Worm (Caenorhabditis elegans) whole organism, L3 larva: ENCODE results near the gene F32G8.2.
A peak's percentile ranks its signal among the peaks of the same experiment; 100 is the strongest.

Source experiments
- R02D3.7 ChIP-seq: fragments of 150-350 bp; optimal IDR thresholded peaks from 2 replicates; lab custom pipeline; 2014; ENCODE audit warnings: missing biosample characterization, missing genetic modification characterization
- ZK546.5 ChIP-seq: sonication (generic microtip); optimal IDR thresholded peaks from 2 replicates; lab custom pipeline; 2017; ENCODE audit warnings: missing biosample characterization, missing genetic modification characterization
- aly-2 ChIP-seq: fragments of 150-350 bp; optimal IDR thresholded peaks from 2 replicates; lab custom pipeline; 2014; ENCODE audit warnings: missing biosample characterization, missing genetic modification characterization
- daf-12 ChIP-seq: fragments of 150-350 bp; optimal IDR thresholded peaks from 2 replicates; lab custom pipeline; 2014; ENCODE audit warnings: missing biosample characterization, missing genetic modification reagents, missing genetic modification characterization
- egl-27 ChIP-seq: sonication (generic microtip); optimal IDR thresholded peaks from 4 replicates; lab custom pipeline; 2017; ENCODE audit warnings: missing biosample characterization, missing genetic modification reagents, missing genetic modification characterization
- egl-5 ChIP-seq: fragments of 150-350 bp; optimal IDR thresholded peaks from 2 replicates; lab custom pipeline; 2017; ENCODE audit warnings: missing biosample characterization, missing genetic modification reagents, missing genetic modification characterization, inconsistent platforms
- elt-1 ChIP-seq: fragments of 150-350 bp; optimal IDR thresholded peaks from 2 replicates; lab custom pipeline; 2014; ENCODE audit warnings: missing biosample characterization, missing genetic modification characterization
- elt-2 ChIP-seq: sonication (generic microtip); optimal IDR thresholded peaks from 2 replicates; lab custom pipeline; 2016; ENCODE audit warnings: missing genetic modification reagents, mild to moderate bottlenecking, missing genetic modification characterization, missing compliant biosample characterization
- elt-3 ChIP-seq, 3 experiments: fragments of 150-350 bp in 1 of 3; sonication (generic microtip) in 2 of 3; optimal IDR thresholded peaks; 2 replicates in 2 of 3; 4 replicates in 1 of 3; lab custom pipeline; 2014 to 2017; ENCODE audit warnings: missing biosample characterization in 3 of 3, missing genetic modification characterization in 3 of 3
- eor-1 ChIP-seq, 2 experiments: fragments of 150-350 bp; optimal IDR thresholded peaks; 2 replicates each; lab custom pipeline; 2014 to 2018; ENCODE audit warnings: missing biosample characterization in 2 of 2, missing genetic modification characterization in 2 of 2
- fkh-10 ChIP-seq: sonication (generic microtip); optimal IDR thresholded peaks from 2 replicates; lab custom pipeline; 2017; ENCODE audit warnings: missing biosample characterization, missing genetic modification reagents, missing genetic modification characterization
- fkh-2 ChIP-seq: fragments of 150-350 bp; optimal IDR thresholded peaks from 2 replicates; lab custom pipeline; 2014; ENCODE audit warnings: missing biosample characterization, missing genetic modification reagents, missing genetic modification characterization
- fos-1 ChIP-seq: fragments of 150-350 bp; optimal IDR thresholded peaks from 2 replicates; lab custom pipeline; 2014; ENCODE audit warnings: missing biosample characterization, missing genetic modification characterization
- lin-15B ChIP-seq: fragments of 150-350 bp; optimal IDR thresholded peaks from 2 replicates; lab custom pipeline; 2014; ENCODE audit warnings: missing biosample characterization, missing genetic modification characterization
- lin-39 ChIP-seq: fragments of 150-350 bp; optimal IDR thresholded peaks from 2 replicates; lab custom pipeline; 2018; ENCODE audit warnings: missing biosample characterization, missing genetic modification reagents, missing genetic modification characterization
- lsy-12 ChIP-seq: sonication (generic microtip); optimal IDR thresholded peaks from 2 replicates; lab custom pipeline; 2016; ENCODE audit warnings: mild to moderate bottlenecking, missing genetic modification characterization, missing compliant biosample characterization
- mdl-1 ChIP-seq: fragments of 150-350 bp; optimal IDR thresholded peaks from 2 replicates; lab custom pipeline; 2014; ENCODE audit warnings: missing biosample characterization, missing genetic modification characterization
- mml-1 ChIP-seq: fragments of 150-350 bp; sonication (generic microtip); optimal IDR thresholded peaks from 3 replicates; lab custom pipeline; 2014; ENCODE audit warnings: missing biosample characterization, missing genetic modification characterization
- nhr-11 ChIP-seq: fragments of 150-350 bp; optimal IDR thresholded peaks from 2 replicates; lab custom pipeline; 2014; ENCODE audit warnings: missing biosample characterization, missing genetic modification characterization
- nhr-12 ChIP-seq: fragments of 150-350 bp; optimal IDR thresholded peaks from 2 replicates; lab custom pipeline; 2014; ENCODE audit warnings: missing biosample characterization, missing genetic modification characterization
- nhr-23 ChIP-seq: fragments of 150-350 bp; optimal IDR thresholded peaks from 2 replicates; lab custom pipeline; 2014; ENCODE audit warnings: missing biosample characterization, missing genetic modification reagents, missing genetic modification characterization
- nhr-25 ChIP-seq: sonication (generic microtip); optimal IDR thresholded peaks from 2 replicates; lab custom pipeline; 2017; ENCODE audit warnings: missing biosample characterization, missing genetic modification characterization
- nhr-67 ChIP-seq: fragments of 150-350 bp; optimal IDR thresholded peaks from 2 replicates; lab custom pipeline; 2014; ENCODE audit warnings: missing biosample characterization, missing genetic modification characterization
- pha-4 ChIP-seq: fragments of 150-350 bp; optimal IDR thresholded peaks from 2 replicates; lab custom pipeline; 2014; ENCODE audit warnings: missing biosample characterization, missing genetic modification reagents, missing genetic modification characterization
- pqm-1 ChIP-seq: fragments of 150-350 bp; optimal IDR thresholded peaks from 2 replicates; lab custom pipeline; 2017; ENCODE audit warnings: missing biosample characterization, missing genetic modification characterization, inconsistent platforms
- skn-1 ChIP-seq: fragments of 150-350 bp; optimal IDR thresholded peaks from 2 replicates; lab custom pipeline; 2014; ENCODE audit warnings: missing biosample characterization, missing genetic modification characterization
- snpc-4 ChIP-seq: fragments of 150-350 bp; optimal IDR thresholded peaks from 2 replicates; lab custom pipeline; 2014; ENCODE audit warnings: missing biosample characterization, missing genetic modification characterization
- tbx-2 ChIP-seq: sonication (generic microtip); optimal IDR thresholded peaks from 2 replicates; lab custom pipeline; 2016; ENCODE audit warnings: mild to moderate bottlenecking, missing genetic modification characterization, missing compliant biosample characterization
- unc-62 ChIP-seq: fragments of 150-350 bp; sonication (generic microtip); optimal IDR thresholded peaks from 4 replicates; lab custom pipeline; 2014; ENCODE audit warnings: missing biosample characterization, missing genetic modification reagents, missing genetic modification characterization
- zag-1 ChIP-seq: fragments of 150-350 bp; optimal IDR thresholded peaks from 2 replicates; lab custom pipeline; 2014; ENCODE audit warnings: missing biosample characterization, missing genetic modification characterization
- ztf-4 ChIP-seq: fragments of 150-350 bp; optimal IDR thresholded peaks from 2 replicates; lab custom pipeline; 2014; ENCODE audit warnings: missing biosample characterization, missing genetic modification characterization

The F32G8.2 gene

ce11 chrV:10556362-10556761 lies 6.5 kb downstream of the F32G8.2 start:
- no peak for TF ChIP-seq elt-2 (tag; lab: Kevin White, UChicago)
- TF ChIP-seq R02D3.7 (tag; lab: Kevin White, UChicago): no peak

ce11 chrV:10557094-10557493 lies 7.3 kb downstream of the F32G8.2 start:
- TF ChIP-seq nhr-23 (peak; percentile 40), zag-1 (no peak), nhr-67 (tag; lab: Kevin White, UChicago) (no peak), nhr-11 (tag; lab: Kevin White, UChicago) (no peak), pqm-1 (tag; lab: Kevin White, UChicago) (no peak), unc-62 (no peak), lsy-12 (tag; lab: Kevin White, UChicago) (no peak), elt-1 (tag; lab: Kevin White, UChicago) (no peak), snpc-4 (tag; lab: Kevin White, UChicago) (no peak), ZK546.5 (no peak), elt-3 (tag; optimal IDR thresholded peaks at IDR 0.05; lab: Kevin White, UChicago) (peak in 1 of 3 experiments; percentile 55), aly-2 (no peak), skn-1 (tag; lab: Kevin White, UChicago) (no peak), R02D3.7 (tag; lab: Kevin White, UChicago) (no peak), nhr-25 (peak; percentile 24), mdl-1 (no peak), lin-39 (tag; lab: Kevin White, UChicago) (no peak), nhr-12 (no peak)

ce11 chrV:10557676-10558075 lies 7.9 kb downstream of the F32G8.2 start, which contains the start of gene best-14:
TSS of gene best-14 (plus strand) at chrV:10557976.
- TF ChIP-seq eor-1 (tag; optimal IDR thresholded peaks at IDR 0.05; lab: Kevin White, UChicago) (no peak), nhr-25 (no peak), elt-2 (tag; lab: Kevin White, UChicago) (no peak), nhr-23 (no peak), aly-2 (no peak)

DNA sequence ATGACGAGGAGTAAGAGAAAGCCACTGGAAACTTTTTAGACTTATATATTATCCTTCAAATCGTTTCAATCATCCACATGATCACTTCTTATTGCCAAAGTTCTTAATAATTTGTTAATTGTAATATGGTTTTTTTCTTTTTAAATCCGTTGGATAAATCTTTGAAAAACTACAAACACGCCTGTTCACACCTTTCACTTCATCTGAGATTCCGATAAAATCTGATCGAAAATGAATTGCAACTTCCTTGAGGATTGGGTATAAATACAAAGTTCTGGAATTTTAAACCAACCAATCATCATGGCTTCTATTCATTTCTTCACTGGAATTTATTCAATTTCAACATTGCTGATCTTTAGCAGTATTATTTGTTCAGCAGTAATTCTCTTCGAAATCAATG lies 10.8 kb downstream of the F32G8.2 start, which contains the start of gene col-152:
Gene col-152, plus strand, starts transcription at position 301 of the 400 bp plus-strand sequence.
- TF ChIP-seq ztf-4 (tag; lab: Kevin White, UChicago): no peak
- no peak for TF ChIP-seq elt-3 (tag; optimal IDR thresholded peaks at IDR 0.05; lab: Kevin White, UChicago)
- no peak for TF ChIP-seq fkh-2 (tag; lab: Kevin White, UChicago)

DNA sequence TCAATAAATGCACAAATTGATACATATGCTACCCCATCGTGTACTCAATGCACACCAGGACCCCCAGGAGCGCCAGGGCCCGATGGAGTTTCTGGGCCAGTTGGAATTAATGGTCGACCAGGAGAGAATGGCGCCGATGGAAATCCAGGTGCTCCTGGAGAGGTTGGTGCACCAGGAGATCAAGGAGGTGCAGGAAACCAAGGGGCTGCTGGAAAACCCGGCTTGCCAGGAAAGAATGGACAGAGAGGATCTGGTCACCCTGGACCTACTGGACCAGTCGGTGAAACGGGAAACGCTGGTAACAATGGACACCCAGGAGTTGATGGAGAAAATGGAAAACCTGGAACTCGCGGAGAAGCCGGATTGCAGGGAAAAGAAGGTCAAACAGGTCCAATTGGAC lies 11.8 kb downstream of the F32G8.2 start:
- TF ChIP-seq egl-27 (tag; lab: Kevin White, UChicago) (no peak), mml-1 (tag; lab: Kevin White, UChicago) (no peak), ztf-4 (tag; lab: Kevin White, UChicago) (no peak), mdl-1 (no peak), egl-5 (tag; lab: Kevin White, UChicago) (no peak), elt-2 (tag; lab: Kevin White, UChicago) (no peak), aly-2 (no peak), elt-1 (tag; lab: Kevin White, UChicago) (no peak)

ce11 chrV:10562817-10563216 lies 13.0 kb downstream of the F32G8.2 start:
- TF ChIP-seq elt-2 (tag; lab: Kevin White, UChicago) (peak; percentile 81), nhr-12 (no peak), daf-12 (tag; lab: Kevin White, UChicago) (no peak), fos-1 (tag; lab: Kevin White, UChicago) (no peak), skn-1 (tag; lab: Kevin White, UChicago) (peak; percentile 27), eor-1 (tag; optimal IDR thresholded peaks at IDR 0.05; lab: Kevin White, UChicago) (no peak), pha-4 (tag; lab: Kevin White, UChicago) (no peak), lin-15B (tag; lab: Kevin White, UChicago) (no peak), fkh-10 (no peak), mml-1 (tag; lab: Kevin White, UChicago) (no peak), ztf-4 (tag; lab: Kevin White, UChicago) (no peak), pqm-1 (tag; lab: Kevin White, UChicago) (peak; percentile 49)

DNA sequence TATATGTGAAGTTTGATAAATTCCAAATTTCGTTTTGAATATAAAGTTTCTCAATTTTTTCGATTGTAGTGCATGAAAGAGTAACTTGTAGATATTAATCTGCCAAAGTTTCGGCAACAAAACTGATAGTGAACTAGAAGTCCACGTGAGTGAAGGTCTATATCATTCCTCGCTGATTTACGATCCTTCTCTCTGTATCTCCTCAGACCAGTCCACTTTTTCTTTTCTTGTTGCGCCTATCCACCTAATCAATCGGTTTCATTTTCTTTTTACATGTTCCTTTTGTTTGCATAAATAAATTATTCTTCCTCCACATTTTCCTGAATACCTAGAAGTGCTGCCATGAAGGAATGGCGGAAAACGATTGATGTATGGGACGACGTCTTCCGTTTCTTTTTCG lies 14.3 kb downstream of the F32G8.2 start:
- TF ChIP-seq tbx-2 (tag; lab: Kevin White, UChicago) (no peak), nhr-67 (tag; lab: Kevin White, UChicago) (no peak), lin-39 (tag; lab: Kevin White, UChicago) (no peak)
